Fruit fly (Drosophila melanogaster) whole organism, wandering third instar larva: Measurements from ENCODE around the gene CG33267.

Experiments
- CG9705 ChIP-seq: fragments of 200-800 bp; sonication (Bioruptor generic); optimal IDR thresholded peaks from 2 replicates; lab custom pipeline; 2018; ENCODE audit warnings: missing biosample characterization, mild to moderate bottlenecking, missing genetic modification characterization
- CrebA ChIP-seq: fragments of 200-800 bp; sonication (Bioruptor generic); optimal IDR thresholded peaks from 2 replicates; lab custom pipeline; 2016; ENCODE audit warnings: missing biosample characterization, mild to moderate bottlenecking, missing genetic modification characterization, borderline replicate concordance
- Hnf4 ChIP-seq: fragments of 200-800 bp; sonication (Bioruptor generic); optimal IDR thresholded peaks from 2 replicates; lab custom pipeline; 2016; ENCODE audit warnings: missing biosample characterization, mild to moderate bottlenecking, missing genetic modification characterization
- Mio ChIP-seq: sonication (Bioruptor generic); optimal IDR thresholded peaks from 2 replicates; lab custom pipeline; 2016; ENCODE audit warnings: missing biosample characterization, missing genetic modification characterization
- Vsx2 ChIP-seq: fragments of 200-300, 225-300 bp; sonication (Bioruptor generic); optimal IDR thresholded peaks from 2 replicates; lab custom pipeline; 2018; ENCODE audit warnings: missing biosample characterization, missing genetic modification characterization; ENCODE audit not compliant: partially characterized antibody
- br ChIP-seq: fragments of 200-800 bp; sonication (Bioruptor generic); optimal IDR thresholded peaks from 2 replicates; lab custom pipeline; 2016; ENCODE audit warnings: missing biosample characterization, missing genetic modification characterization
- dsf ChIP-seq: sonication (Bioruptor generic); optimal IDR thresholded peaks from 2 replicates; lab custom pipeline; 2016; ENCODE audit warnings: missing biosample characterization, missing genetic modification characterization, borderline replicate concordance
- h ChIP-seq: fragments of 200-800 bp; sonication (Bioruptor generic); optimal IDR thresholded peaks from 3 replicates; lab custom pipeline; 2016; ENCODE audit warnings: missing biosample characterization, mild to moderate bottlenecking, missing genetic modification characterization
- jim ChIP-seq: fragments of 175-275, 200-325 bp; sonication (Bioruptor generic); optimal IDR thresholded peaks from 2 replicates; lab custom pipeline; 2016; ENCODE audit warnings: missing biosample characterization, mild to moderate bottlenecking, missing genetic modification characterization
- pan ChIP-seq: fragments of >200 bp; optimal IDR thresholded peaks from 2 replicates; lab custom pipeline; 2017
- psq ChIP-seq: fragments of 200-800 bp; sonication (Bioruptor generic); optimal IDR thresholded peaks from 3 replicates; lab custom pipeline; 2017; ENCODE audit warnings: missing biosample characterization, mild to moderate bottlenecking, missing genetic modification characterization, moderate library complexity
- sv ChIP-seq: fragments of 200-800 bp; sonication (Bioruptor generic); optimal IDR thresholded peaks from 3 replicates; lab custom pipeline; 2016; ENCODE audit warnings: missing biosample characterization, missing genetic modification characterization

DNA sequence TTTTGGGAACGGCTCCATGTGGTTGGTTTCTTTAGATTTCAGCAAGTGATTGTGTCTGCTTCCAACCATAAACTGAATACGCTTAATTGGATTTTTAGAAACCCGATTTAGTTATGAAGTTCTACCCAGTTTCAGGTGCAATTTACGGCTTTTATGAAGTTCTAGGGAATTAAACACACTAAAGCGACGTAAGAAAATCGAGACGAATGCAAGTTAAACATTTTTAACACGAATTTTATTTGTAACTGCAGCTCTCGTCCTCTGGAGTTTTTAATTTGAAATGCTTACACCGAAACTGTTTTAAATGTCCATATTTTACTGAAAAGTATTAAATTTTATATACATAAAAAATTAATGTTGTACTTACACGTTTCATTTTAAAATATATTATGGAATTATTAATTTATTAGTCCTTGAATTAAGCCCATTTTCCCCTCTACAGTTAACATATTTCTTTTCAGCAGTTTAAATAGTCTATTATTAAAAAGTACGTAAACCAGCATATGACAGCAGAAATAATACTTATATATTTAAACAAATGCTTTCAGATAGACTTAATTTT lies at the start of gene CG33267, which contains the start of gene CG46412:
- TF ChIP-seq Vsx2 (GFP tag; lab: Kevin White, UChicago) (no peak), pan (lab: Kevin White, UChicago) (no peak), sv (no peak), Mio (GFP tag; lab: Kevin White, UChicago) (no peak), CrebA (no peak), jim (GFP tag; lab: Kevin White, UChicago) (no peak), CG9705 (no peak), psq (no peak), h (GFP tag; lab: Kevin White, UChicago) (no peak), br (GFP tag; lab: Kevin White, UChicago) (no peak), dsf (GFP tag; lab: Kevin White, UChicago) (no peak), Hnf4 (GFP tag; lab: Kevin White, UChicago) (no peak)
